Worm (Caenorhabditis elegans): Measurements from ENCODE around the gene ddx-23.

- TF ChIP-seq W03F9.2 (tag; optimal IDR thresholded peaks at IDR 0.05) (no peak), him-1 (tag; optimal IDR thresholded peaks at IDR 0.05) (no peak)
These were observed 46.3 kb downstream of the ddx-23 start, which contains the start of gene R12B2.2 for ce11 chrIII:5806720-5807119.
